Worm (Caenorhabditis elegans) whole organism, midembryonic: ENCODE results near the gene T25F10.3.

ENCODE experiments used
- cog-1 ChIP-seq: sonication (generic microtip); optimal IDR thresholded peaks from 2 replicates; lab custom pipeline; 2016; ENCODE audit warnings: missing genetic modification characterization, missing compliant biosample characterization
- flt-1 ChIP-seq: fragments of 200-800 bp; sonication (Bioruptor generic); IDR thresholded peaks from 2 replicates; pipeline ENCODE4 v1.3.6; 2022; ENCODE audit warnings: missing genetic modification characterization, missing compliant biosample characterization
- ztf-29 ChIP-seq: fragments of 200-800 bp; sonication (Bioruptor generic); IDR thresholded peaks from 2 replicates; pipeline ENCODE4 v1.3.6; 2022; ENCODE audit warnings: missing genetic modification reagents, missing genetic modification characterization, missing compliant biosample characterization

- no peak for TF ChIP-seq ztf-29 (GFP tag; lab: Robert Waterston, UW)
- no peak for TF ChIP-seq flt-1 (GFP tag; lab: Robert Waterston, UW)
- no peak for TF ChIP-seq cog-1
Observed at ce11 chrV:6697552-6697951, 47.3 kb upstream of the T25F10.3 start, which contains the start of gene W02F12.2.
